Worm (Caenorhabditis elegans) whole organism, L1 larva: Measurements from ENCODE around the gene rhr-2.

ENCODE experiments used
- C16A3.4 ChIP-seq: fragments of 150-350 bp; optimal IDR thresholded peaks from 2 replicates; lab custom pipeline; 2014; ENCODE audit warnings: missing biosample characterization, missing genetic modification characterization
- F16B12.6 ChIP-seq: fragments of 150-350 bp; optimal IDR thresholded peaks from 2 replicates; lab custom pipeline; 2014; ENCODE audit warnings: missing biosample characterization, missing genetic modification characterization
- Y116A8C.19 ChIP-seq: sonication (generic microtip); optimal IDR thresholded peaks from 2 replicates; lab custom pipeline; 2016; ENCODE audit warnings: missing compliant biosample characterization, missing genetic modification characterization, borderline replicate concordance
- aly-2 ChIP-seq: fragments of 150-350 bp; optimal IDR thresholded peaks from 2 replicates; lab custom pipeline; 2014; ENCODE audit warnings: missing biosample characterization, missing genetic modification characterization
- blmp-1 ChIP-seq: fragments of 150-350 bp; optimal IDR thresholded peaks from 2 replicates; lab custom pipeline; 2014; ENCODE audit warnings: missing biosample characterization, missing genetic modification characterization
- ceh-82 ChIP-seq, 3 experiments: fragments of 150-350 bp in 1 of 3; sonication (generic microtip) in 2 of 3; optimal IDR thresholded peaks; 2 replicates each; lab custom pipeline; 2014 to 2017; ENCODE audit warnings: missing biosample characterization in 3 of 3, missing genetic modification characterization in 3 of 3
- ceh-88 ChIP-seq: fragments of 200-800 bp; sonication (Bioruptor generic); IDR thresholded peaks from 2 replicates; pipeline ENCODE4 v1.3.6; 2022; ENCODE audit warnings: missing genetic modification characterization, missing compliant biosample characterization
- dpl-1 ChIP-seq, 3 experiments: fragments of 150-350 bp in 2 of 3; sonication (generic microtip) in 1 of 3; optimal IDR thresholded peaks; 2 replicates each; lab custom pipeline; 2014 to 2017; ENCODE audit warnings: missing biosample characterization in 3 of 3, missing genetic modification characterization in 3 of 3, missing genetic modification reagents in 3 of 3
- efl-1 ChIP-seq, 4 experiments: fragments of 150-350 bp; optimal IDR thresholded peaks in 3 of 4; peaks in 1 of 4; 1 replicate in 1 of 4; 2 replicates in 3 of 4; lab custom pipeline; 2014; ENCODE audit warnings: missing biosample characterization in 2 of 4, missing genetic modification characterization in 2 of 4, missing genetic modification reagents in 2 of 4
- efl-3 ChIP-seq: fragments of 200-800 bp; sonication (Bioruptor generic); optimal IDR thresholded peaks from 2 replicates; lab custom pipeline; 2018; ENCODE audit warnings: mild to moderate bottlenecking, missing genetic modification characterization, missing compliant biosample characterization
- elt-3 ChIP-seq, 6 experiments: fragments of 150-350 bp in 1 of 6; sonication (generic microtip); optimal IDR thresholded peaks; 2 replicates each; lab custom pipeline; 2017 to 2018; ENCODE audit warnings: missing biosample characterization in 6 of 6, missing genetic modification characterization in 6 of 6, inconsistent platforms in 1 of 6
- fkh-8 ChIP-seq: sonication (generic microtip); optimal IDR thresholded peaks from 2 replicates; lab custom pipeline; 2016; ENCODE audit warnings: mild to moderate bottlenecking, missing genetic modification characterization, missing compliant biosample characterization
- grh-1 ChIP-seq: fragments of 200-800 bp; sonication (Bioruptor generic); IDR thresholded peaks from 2 replicates; pipeline ENCODE4 v1.3.6; 2022; ENCODE audit warnings: missing genetic modification reagents, missing genetic modification characterization, missing compliant biosample characterization
- hpl-2 ChIP-seq: fragments of 150-350 bp; optimal IDR thresholded peaks from 2 replicates; lab custom pipeline; 2014; ENCODE audit warnings: missing biosample characterization, missing genetic modification reagents, missing genetic modification characterization
- isw-1 ChIP-seq: fragments of 200-800 bp; sonication (Bioruptor generic); IDR thresholded peaks from 2 replicates; pipeline ENCODE4 v1.3.6; 2022; ENCODE audit warnings: missing genetic modification characterization, missing compliant biosample characterization
- lin-13 ChIP-seq: fragments of 150-350 bp; optimal IDR thresholded peaks from 2 replicates; lab custom pipeline; 2014; ENCODE audit warnings: missing biosample characterization, missing genetic modification reagents, missing genetic modification characterization
- lin-14 ChIP-seq: fragments of 200-800 bp; sonication (Bioruptor generic); optimal IDR thresholded peaks from 2 replicates; lab custom pipeline; 2018; ENCODE audit warnings: mild to moderate bottlenecking, missing genetic modification characterization, moderate library complexity, missing compliant biosample characterization
- lin-15B ChIP-seq: fragments of 150-350 bp; sonication (generic microtip); optimal IDR thresholded peaks from 3 replicates; lab custom pipeline; 2014; ENCODE audit warnings: missing biosample characterization, missing genetic modification characterization
- lin-35 ChIP-seq, 2 experiments: fragments of 150-350 bp; optimal IDR thresholded peaks; 2 replicates each; lab custom pipeline; 2014; ENCODE audit warnings: missing biosample characterization in 2 of 2, missing genetic modification characterization in 2 of 2, missing genetic modification reagents in 2 of 2
- lsy-2 ChIP-seq, 2 experiments: fragments of 150-350 bp; optimal IDR thresholded peaks; 2 replicates each; lab custom pipeline; 2014; ENCODE audit warnings: missing biosample characterization in 2 of 2, missing genetic modification characterization in 2 of 2
- mdl-1 ChIP-seq, 2 experiments: fragments of 150-350 bp; optimal IDR thresholded peaks; 2 replicates each; lab custom pipeline; 2014 to 2017; ENCODE audit warnings: missing biosample characterization in 2 of 2, missing genetic modification characterization in 2 of 2, inconsistent platforms in 1 of 2
- mef-2 ChIP-seq: fragments of 150-350 bp; optimal IDR thresholded peaks from 2 replicates; lab custom pipeline; 2014; ENCODE audit warnings: missing biosample characterization, missing genetic modification characterization
- mep-1 ChIP-seq: fragments of 150-350 bp; optimal IDR thresholded peaks from 2 replicates; lab custom pipeline; 2014; ENCODE audit warnings: missing biosample characterization, missing genetic modification characterization
- nhr-19 ChIP-seq: fragments of 200-800 bp; sonication (Bioruptor generic); conservative IDR thresholded peaks from 2 replicates; pipeline ENCODE4 v1.3.6; 2022; ENCODE audit warnings: missing genetic modification characterization, missing compliant biosample characterization
- nhr-20 ChIP-seq: sonication (generic microtip); optimal IDR thresholded peaks from 2 replicates; lab custom pipeline; 2016; ENCODE audit warnings: mild to moderate bottlenecking, missing genetic modification characterization, missing compliant biosample characterization
- nhr-47 ChIP-seq: sonication (generic microtip); optimal IDR thresholded peaks from 2 replicates; lab custom pipeline; 2016; ENCODE audit warnings: mild to moderate bottlenecking, missing genetic modification characterization, moderate library complexity, missing compliant biosample characterization
- nhr-71 ChIP-seq: sonication (generic microtip); optimal IDR thresholded peaks from 2 replicates; lab custom pipeline; 2016; ENCODE audit warnings: mild to moderate bottlenecking, missing genetic modification characterization, moderate library complexity, missing compliant biosample characterization
- nhr-77 ChIP-seq: fragments of 150-350 bp; optimal IDR thresholded peaks from 2 replicates; lab custom pipeline; 2014; ENCODE audit warnings: missing biosample characterization, missing genetic modification characterization
- nhr-85 ChIP-seq: sonication (generic microtip); peaks from one replicate; lab custom pipeline; 2016; ENCODE audit warnings: missing genetic modification characterization, inconsistent platforms, missing compliant biosample characterization
- nhr-90 ChIP-seq: sonication (generic microtip); optimal IDR thresholded peaks from 2 replicates; lab custom pipeline; 2016; ENCODE audit warnings: mild to moderate bottlenecking, missing genetic modification characterization, missing compliant biosample characterization; ENCODE audit not compliant: poor library complexity
- rnt-1 ChIP-seq: sonication (generic microtip); optimal IDR thresholded peaks from 2 replicates; lab custom pipeline; 2016; ENCODE audit warnings: mild to moderate bottlenecking, missing genetic modification characterization, moderate library complexity, missing compliant biosample characterization
- skn-1 ChIP-seq: fragments of 150-350 bp; optimal IDR thresholded peaks from 2 replicates; lab custom pipeline; 2014; ENCODE audit warnings: missing biosample characterization, missing genetic modification characterization
- snpc-4 ChIP-seq: fragments of 150-350 bp; optimal IDR thresholded peaks from 2 replicates; lab custom pipeline; 2014; ENCODE audit warnings: missing biosample characterization, missing genetic modification characterization
- snu-23 ChIP-seq: sonication (generic microtip); optimal IDR thresholded peaks from 2 replicates; lab custom pipeline; 2016; ENCODE audit warnings: missing genetic modification characterization, missing compliant biosample characterization
- swsn-7 ChIP-seq: sonication (generic microtip); optimal IDR thresholded peaks from 2 replicates; lab custom pipeline; 2016; ENCODE audit warnings: missing genetic modification characterization, missing compliant biosample characterization
- tbx-2 ChIP-seq: sonication (generic microtip); optimal IDR thresholded peaks from 2 replicates; lab custom pipeline; 2016; ENCODE audit warnings: missing genetic modification characterization, missing compliant biosample characterization
- unc-130 ChIP-seq: fragments of 150-350 bp; optimal IDR thresholded peaks from 2 replicates; lab custom pipeline; 2017; ENCODE audit warnings: missing biosample characterization, missing genetic modification characterization, inconsistent platforms
- unc-86 ChIP-seq: sonication (generic microtip); optimal IDR thresholded peaks from 2 replicates; lab custom pipeline; 2016; ENCODE audit warnings: missing genetic modification characterization, missing compliant biosample characterization
- unc-98 ChIP-seq: fragments of 200-800 bp; sonication (Bioruptor generic); IDR thresholded peaks from 2 replicates; pipeline ENCODE4 v1.3.6; 2022; ENCODE audit warnings: missing genetic modification characterization, missing compliant biosample characterization
- xbp-1 ChIP-seq: sonication (generic microtip); optimal IDR thresholded peaks from 2 replicates; lab custom pipeline; 2016; ENCODE audit warnings: missing genetic modification characterization, missing compliant biosample characterization

Gene rhr-2

ce11 chrV:11739820-11740219 lies 9.9 kb upstream of the rhr-2 start, which contains the start of gene T04F3.1 (continued):
- no peak for TF ChIP-seq unc-98

DNA sequence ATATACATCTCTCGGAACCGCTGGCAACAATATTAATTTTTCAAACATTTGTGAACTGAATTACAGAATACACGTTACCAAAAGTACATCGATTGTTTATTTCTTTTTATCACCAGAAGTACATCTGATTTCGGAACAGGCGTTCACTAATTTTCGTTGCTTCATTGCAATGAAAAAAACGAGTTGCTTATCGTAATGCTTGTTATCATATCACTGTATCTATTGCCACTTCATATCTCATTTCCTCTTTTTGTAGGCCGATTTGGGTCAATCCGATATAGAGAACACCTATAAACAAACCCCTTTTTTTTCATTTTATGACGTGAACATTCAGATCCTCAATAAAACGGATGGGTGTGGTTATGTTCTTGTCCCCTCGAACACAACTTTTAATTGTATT lies 7.4 kb upstream of the rhr-2 start:
- TF ChIP-seq blmp-1 (tag; lab: Kevin White, UChicago) (peak; percentile 1), ceh-88 (GFP tag; lab: Robert Waterston, UW) (no peak)

DNA sequence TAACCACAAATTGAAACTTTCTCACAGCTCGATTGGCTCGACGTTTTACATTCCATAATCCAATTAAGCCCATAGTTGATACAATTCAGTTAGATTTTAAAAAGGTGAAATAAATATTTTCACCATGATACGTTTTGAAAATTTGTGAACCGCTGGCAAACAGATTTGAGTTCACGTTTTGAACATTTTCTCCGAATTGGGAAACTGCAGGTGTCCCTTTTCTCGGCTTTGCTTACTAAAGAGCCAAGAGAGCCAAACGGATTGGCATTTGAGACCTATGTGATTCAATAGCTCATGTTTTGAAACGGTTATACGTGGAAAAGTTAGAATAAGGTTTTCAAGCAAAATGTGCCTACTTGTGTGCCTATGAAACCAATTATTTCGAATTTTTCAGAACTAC lies 6.9 kb upstream of the rhr-2 start, which contains the start of gene spe-42:
TSS of gene spe-42 (minus strand) at position 101 of the 400 bp plus-strand sequence.
- TF ChIP-seq hpl-2 (GFP tag; lab: Kevin White, UChicago), result no peak
- no peak for TF ChIP-seq lin-35 (GFP tag; optimal IDR thresholded peaks at IDR 0.05; lab: Kevin White, UChicago)
- no peak for TF ChIP-seq lin-13 (GFP tag; lab: Kevin White, UChicago)

DNA sequence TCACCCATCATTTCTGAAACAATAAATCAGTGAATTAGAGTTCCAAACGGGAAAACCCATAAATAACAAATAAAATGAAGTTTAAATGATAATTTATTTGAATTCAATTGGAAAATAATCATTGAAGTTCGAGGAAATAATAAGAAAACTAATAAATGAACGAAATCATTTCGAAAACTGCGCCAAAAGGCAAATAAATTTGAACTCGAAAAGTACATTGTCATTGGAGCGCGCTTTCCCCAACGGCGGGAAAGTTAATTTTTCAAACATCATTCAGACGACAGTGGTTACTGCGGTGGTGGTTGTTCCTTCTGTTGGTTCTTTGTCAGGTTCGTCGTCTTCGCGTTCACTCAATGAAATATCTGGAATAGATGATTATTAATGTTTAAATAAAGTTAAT lies 3.5 kb upstream of the rhr-2 start, which contains the start of gene npp-22:
TSS of gene npp-22 (minus strand) at position 13 of the 400 bp plus-strand sequence.
- peak; percentile 73 for TF ChIP-seq skn-1 (tag; lab: Kevin White, UChicago)
- TF ChIP-seq grh-1 (GFP tag; lab: Robert Waterston, UW), result no peak
- no peak for TF ChIP-seq mef-2 (tag; lab: Kevin White, UChicago)
- peak; percentile 65 for TF ChIP-seq rnt-1 (tag; lab: Kevin White, UChicago)
- peak; percentile 65 for TF ChIP-seq nhr-85 (tag; lab: Kevin White, UChicago)
- TF ChIP-seq mdl-1 (tag; optimal IDR thresholded peaks at IDR 0.05; lab: Kevin White, UChicago), result peak in 1 of 2 experiments; percentile 30
- peak; percentile 62 for TF ChIP-seq tbx-2 (tag; lab: Kevin White, UChicago)
- peak; percentile 64 for TF ChIP-seq blmp-1 (tag; lab: Kevin White, UChicago)
- peak; percentile 63 for TF ChIP-seq lin-14 (GFP tag; lab: Kevin White, UChicago)
- peak; percentile 65 for TF ChIP-seq C16A3.4 (tag; lab: Kevin White, UChicago)
- TF ChIP-seq dpl-1 (GFP tag; optimal IDR thresholded peaks at IDR 0.05; lab: Kevin White, UChicago), result peak; percentile 93 to 95 (median 94)
- TF ChIP-seq isw-1, result peak; percentile 30; the same call in 1 of the 2 replicates
- TF ChIP-seq lin-15B (tag; lab: Kevin White, UChicago), result peak; percentile 77
- no peak for TF ChIP-seq hpl-2 (GFP tag; lab: Kevin White, UChicago)
- peak; percentile 72 for TF ChIP-seq nhr-71 (tag; lab: Kevin White, UChicago)
- TF ChIP-seq aly-2 (tag; lab: Kevin White, UChicago), result no peak
- TF ChIP-seq lin-13 (GFP tag; lab: Kevin White, UChicago), result no peak
- TF ChIP-seq nhr-19 (GFP tag; lab: Robert Waterston, UW), result peak; percentile 68
- TF ChIP-seq mep-1 (tag; lab: Kevin White, UChicago), result peak; percentile 45
- TF ChIP-seq Y116A8C.19, result no peak
- TF ChIP-seq lin-35 (GFP tag; optimal IDR thresholded peaks at IDR 0.05; lab: Kevin White, UChicago), result peak; percentile 94 to 97
- TF ChIP-seq snpc-4 (tag; lab: Kevin White, UChicago), result peak; percentile 36
- TF ChIP-seq unc-86, result peak; percentile 33
- TF ChIP-seq swsn-7 (tag; lab: Kevin White, UChicago), result peak; percentile 66
- TF ChIP-seq nhr-20 (tag; lab: Kevin White, UChicago), result peak; percentile 75
- peak; percentile 96 to 99 for TF ChIP-seq efl-1 (optimal IDR thresholded peaks at IDR 0.05; lab: Kevin White, UChicago)
- peak; percentile 96 to 100 for TF ChIP-seq efl-1 (GFP tag; optimal IDR thresholded peaks at IDR 0.05 in 1 of 2; lab: Kevin White, UChicago)
- TF ChIP-seq efl-3 (GFP tag; lab: Kevin White, UChicago), result no peak
- no peak for TF ChIP-seq fkh-8 (tag; lab: Kevin White, UChicago)
- TF ChIP-seq nhr-77 (tag; lab: Kevin White, UChicago), result peak; percentile 22
- peak; percentile 80 for TF ChIP-seq unc-130
- peak; percentile 30 for TF ChIP-seq F16B12.6 (tag; lab: Kevin White, UChicago)
- TF ChIP-seq elt-3 (tag; optimal IDR thresholded peaks at IDR 0.05; lab: Kevin White, UChicago), result peak in 1 of 6 experiments; percentile 49
- peak; percentile 56 for TF ChIP-seq snu-23
- peak; percentile 68 for TF ChIP-seq nhr-47 (tag; lab: Kevin White, UChicago)
- TF ChIP-seq xbp-1, result peak; percentile 65
- TF ChIP-seq lsy-2 (tag; optimal IDR thresholded peaks at IDR 0.05; lab: Kevin White, UChicago), result peak; percentile 72 to 84
- peak; percentile 17 to 54 (median 32) for TF ChIP-seq ceh-82 (tag; optimal IDR thresholded peaks at IDR 0.05; lab: Kevin White, UChicago)
- peak; percentile 56 for TF ChIP-seq nhr-90 (tag; lab: Kevin White, UChicago)
